Worm (Caenorhabditis elegans) whole organism, L3 larva: Measurements from ENCODE around the gene C02G6.3.

Experiments
- R02D3.7 ChIP-seq: fragments of 150-350 bp; optimal IDR thresholded peaks from 2 replicates; lab custom pipeline; 2014; ENCODE audit warnings: missing biosample characterization, missing genetic modification characterization
- ZK546.5 ChIP-seq: sonication (generic microtip); optimal IDR thresholded peaks from 2 replicates; lab custom pipeline; 2017; ENCODE audit warnings: missing biosample characterization, missing genetic modification characterization
- aly-2 ChIP-seq: fragments of 150-350 bp; optimal IDR thresholded peaks from 2 replicates; lab custom pipeline; 2014; ENCODE audit warnings: missing biosample characterization, missing genetic modification characterization
- ama-1 ChIP-seq: fragments of 150-350 bp; optimal IDR thresholded peaks from 2 replicates; lab custom pipeline; 2018
- ceh-28 ChIP-seq: fragments of 150-350 bp; optimal IDR thresholded peaks from 2 replicates; lab custom pipeline; 2014; ENCODE audit warnings: missing biosample characterization, missing genetic modification reagents, missing genetic modification characterization
- ceh-9 ChIP-seq: sonication (generic microtip); optimal IDR thresholded peaks from 2 replicates; lab custom pipeline; 2018; ENCODE audit warnings: missing biosample characterization, missing genetic modification characterization
- daf-12 ChIP-seq: fragments of 150-350 bp; optimal IDR thresholded peaks from 2 replicates; lab custom pipeline; 2014; ENCODE audit warnings: missing biosample characterization, missing genetic modification reagents, missing genetic modification characterization
- egl-27 ChIP-seq: sonication (generic microtip); optimal IDR thresholded peaks from 4 replicates; lab custom pipeline; 2017; ENCODE audit warnings: missing biosample characterization, missing genetic modification reagents, missing genetic modification characterization
- egl-5 ChIP-seq: fragments of 150-350 bp; optimal IDR thresholded peaks from 2 replicates; lab custom pipeline; 2017; ENCODE audit warnings: missing biosample characterization, missing genetic modification reagents, missing genetic modification characterization, inconsistent platforms
- elt-1 ChIP-seq: fragments of 150-350 bp; optimal IDR thresholded peaks from 2 replicates; lab custom pipeline; 2014; ENCODE audit warnings: missing biosample characterization, missing genetic modification characterization
- elt-2 ChIP-seq: sonication (generic microtip); optimal IDR thresholded peaks from 2 replicates; lab custom pipeline; 2016; ENCODE audit warnings: missing genetic modification reagents, mild to moderate bottlenecking, missing genetic modification characterization, missing compliant biosample characterization
- elt-3 ChIP-seq, 3 experiments: fragments of 150-350 bp in 1 of 3; sonication (generic microtip) in 2 of 3; optimal IDR thresholded peaks; 2 replicates in 2 of 3; 4 replicates in 1 of 3; lab custom pipeline; 2014 to 2017; ENCODE audit warnings: missing biosample characterization in 3 of 3, missing genetic modification characterization in 3 of 3
- eor-1 ChIP-seq, 2 experiments: fragments of 150-350 bp; optimal IDR thresholded peaks; 2 replicates each; lab custom pipeline; 2014 to 2018; ENCODE audit warnings: missing biosample characterization in 2 of 2, missing genetic modification characterization in 2 of 2
- hmg-11 ChIP-seq: sonication (generic microtip); optimal IDR thresholded peaks from 2 replicates; lab custom pipeline; 2016; ENCODE audit warnings: missing genetic modification characterization, missing compliant biosample characterization
- jun-1 ChIP-seq: fragments of 150-350 bp; optimal IDR thresholded peaks from 2 replicates; lab custom pipeline; 2014; ENCODE audit warnings: missing biosample characterization, missing genetic modification reagents, missing genetic modification characterization
- lin-15B ChIP-seq: fragments of 150-350 bp; optimal IDR thresholded peaks from 2 replicates; lab custom pipeline; 2014; ENCODE audit warnings: missing biosample characterization, missing genetic modification characterization
- lin-39 ChIP-seq: fragments of 150-350 bp; optimal IDR thresholded peaks from 2 replicates; lab custom pipeline; 2018; ENCODE audit warnings: missing biosample characterization, missing genetic modification reagents, missing genetic modification characterization
- lsy-12 ChIP-seq: sonication (generic microtip); optimal IDR thresholded peaks from 2 replicates; lab custom pipeline; 2016; ENCODE audit warnings: mild to moderate bottlenecking, missing genetic modification characterization, missing compliant biosample characterization
- mdl-1 ChIP-seq: fragments of 150-350 bp; optimal IDR thresholded peaks from 2 replicates; lab custom pipeline; 2014; ENCODE audit warnings: missing biosample characterization, missing genetic modification characterization
- mml-1 ChIP-seq: fragments of 150-350 bp; sonication (generic microtip); optimal IDR thresholded peaks from 3 replicates; lab custom pipeline; 2014; ENCODE audit warnings: missing biosample characterization, missing genetic modification characterization
- nfya-1 ChIP-seq: sonication (generic microtip); optimal IDR thresholded peaks from 2 replicates; lab custom pipeline; 2017; ENCODE audit warnings: missing genetic modification characterization, mild to moderate bottlenecking, missing compliant biosample characterization, antibody characterized with exemption, moderate library complexity; ENCODE audit not compliant: insufficient read depth
- nhr-11 ChIP-seq: fragments of 150-350 bp; optimal IDR thresholded peaks from 2 replicates; lab custom pipeline; 2014; ENCODE audit warnings: missing biosample characterization, missing genetic modification characterization
- nhr-12 ChIP-seq: fragments of 150-350 bp; optimal IDR thresholded peaks from 2 replicates; lab custom pipeline; 2014; ENCODE audit warnings: missing biosample characterization, missing genetic modification characterization
- nhr-23 ChIP-seq: fragments of 150-350 bp; optimal IDR thresholded peaks from 2 replicates; lab custom pipeline; 2014; ENCODE audit warnings: missing biosample characterization, missing genetic modification reagents, missing genetic modification characterization
- nhr-237 ChIP-seq: fragments of 150-350 bp; optimal IDR thresholded peaks from 2 replicates; lab custom pipeline; 2014; ENCODE audit warnings: missing biosample characterization, missing genetic modification characterization
- nhr-25 ChIP-seq: sonication (generic microtip); optimal IDR thresholded peaks from 2 replicates; lab custom pipeline; 2017; ENCODE audit warnings: missing biosample characterization, missing genetic modification characterization
- nhr-28 ChIP-seq: fragments of 150-350 bp; optimal IDR thresholded peaks from 2 replicates; lab custom pipeline; 2014; ENCODE audit warnings: missing biosample characterization, missing genetic modification characterization
- nhr-43 ChIP-seq: sonication (generic microtip); optimal IDR thresholded peaks from 2 replicates; lab custom pipeline; 2016; ENCODE audit warnings: mild to moderate bottlenecking, missing genetic modification characterization, missing compliant biosample characterization; ENCODE audit not compliant: poor library complexity, severe bottlenecking
- nhr-77 ChIP-seq: fragments of 150-350 bp; optimal IDR thresholded peaks from 2 replicates; lab custom pipeline; 2014; ENCODE audit warnings: missing biosample characterization, missing genetic modification characterization
- pha-4 ChIP-seq: fragments of 150-350 bp; optimal IDR thresholded peaks from 2 replicates; lab custom pipeline; 2014; ENCODE audit warnings: missing biosample characterization, missing genetic modification reagents, missing genetic modification characterization
- pqm-1 ChIP-seq: fragments of 150-350 bp; optimal IDR thresholded peaks from 2 replicates; lab custom pipeline; 2017; ENCODE audit warnings: missing biosample characterization, missing genetic modification characterization, inconsistent platforms
- skn-1 ChIP-seq: fragments of 150-350 bp; optimal IDR thresholded peaks from 2 replicates; lab custom pipeline; 2014; ENCODE audit warnings: missing biosample characterization, missing genetic modification characterization
- snpc-4 ChIP-seq: fragments of 150-350 bp; optimal IDR thresholded peaks from 2 replicates; lab custom pipeline; 2014; ENCODE audit warnings: missing biosample characterization, missing genetic modification characterization
- tbx-2 ChIP-seq: sonication (generic microtip); optimal IDR thresholded peaks from 2 replicates; lab custom pipeline; 2016; ENCODE audit warnings: mild to moderate bottlenecking, missing genetic modification characterization, missing compliant biosample characterization
- unc-39 ChIP-seq: sonication (generic microtip); optimal IDR thresholded peaks from 4 replicates; lab custom pipeline; 2017; ENCODE audit warnings: missing biosample characterization, missing genetic modification characterization
- unc-62 ChIP-seq: fragments of 150-350 bp; sonication (generic microtip); optimal IDR thresholded peaks from 4 replicates; lab custom pipeline; 2014; ENCODE audit warnings: missing biosample characterization, missing genetic modification reagents, missing genetic modification characterization
- zag-1 ChIP-seq: fragments of 150-350 bp; optimal IDR thresholded peaks from 2 replicates; lab custom pipeline; 2014; ENCODE audit warnings: missing biosample characterization, missing genetic modification characterization
- ztf-11 ChIP-seq: fragments of 150-350 bp; optimal IDR thresholded peaks from 2 replicates; lab custom pipeline; 2014; ENCODE audit warnings: missing biosample characterization, missing genetic modification characterization
- ztf-4 ChIP-seq: fragments of 150-350 bp; optimal IDR thresholded peaks from 2 replicates; lab custom pipeline; 2014; ENCODE audit warnings: missing biosample characterization, missing genetic modification characterization

The C02G6.3 gene

DNA sequence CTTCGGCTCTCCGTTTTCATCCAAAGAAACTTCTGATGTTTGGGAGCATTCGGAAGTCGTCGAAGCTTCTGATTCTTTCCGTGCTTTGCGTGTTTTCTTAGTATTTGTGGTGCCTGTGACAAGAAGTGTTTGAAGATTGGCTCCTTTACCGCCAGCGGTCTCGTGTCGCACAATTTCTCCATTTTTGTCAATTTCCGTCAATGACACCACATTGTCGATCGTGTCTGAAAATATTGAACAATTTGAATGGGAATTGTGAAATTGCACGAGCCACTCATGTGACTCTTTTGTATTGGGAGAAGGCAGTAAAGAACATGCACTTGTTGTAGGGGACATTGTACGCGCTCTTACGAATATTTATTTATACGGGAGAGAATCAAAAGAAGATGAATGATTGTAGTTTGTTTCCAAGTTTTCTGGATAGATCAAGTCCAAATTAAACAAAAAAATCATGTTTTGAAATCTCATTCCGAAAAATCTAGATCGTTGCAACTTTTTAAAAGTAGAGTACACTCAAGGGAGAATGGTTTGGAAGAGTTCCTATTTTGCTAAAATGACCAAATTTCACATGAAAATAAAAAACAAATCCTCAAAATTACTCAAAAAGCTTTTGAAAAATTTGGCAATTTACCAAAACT is 37.5 kb upstream of the C02G6.3 start:
- TF ChIP-seq unc-39 (no peak), nhr-25 (no peak), ceh-9 (tag; lab: Kevin White, UChicago) (no peak), snpc-4 (tag; lab: Kevin White, UChicago) (no peak), pha-4 (tag; lab: Kevin White, UChicago) (peak; percentile 48), elt-2 (peak; percentile 51), eor-1 (tag; optimal IDR thresholded peaks at IDR 0.05; lab: Kevin White, UChicago) (no peak), tbx-2 (tag; lab: Kevin White, UChicago) (no peak), ama-1 (lab: Kevin White, UChicago) (peak; percentile 74), jun-1 (tag; lab: Kevin White, UChicago) (no peak), lin-15B (tag; lab: Kevin White, UChicago) (no peak), ZK546.5 (tag; lab: Kevin White, UChicago) (no peak), nhr-28 (no peak), skn-1 (tag; lab: Kevin White, UChicago) (no peak), elt-3 (tag; optimal IDR thresholded peaks at IDR 0.05; lab: Kevin White, UChicago) (no peak), pqm-1 (peak; percentile 70)
- TF ChIP-seq, all 47 proteins: peak for 4

DNA sequence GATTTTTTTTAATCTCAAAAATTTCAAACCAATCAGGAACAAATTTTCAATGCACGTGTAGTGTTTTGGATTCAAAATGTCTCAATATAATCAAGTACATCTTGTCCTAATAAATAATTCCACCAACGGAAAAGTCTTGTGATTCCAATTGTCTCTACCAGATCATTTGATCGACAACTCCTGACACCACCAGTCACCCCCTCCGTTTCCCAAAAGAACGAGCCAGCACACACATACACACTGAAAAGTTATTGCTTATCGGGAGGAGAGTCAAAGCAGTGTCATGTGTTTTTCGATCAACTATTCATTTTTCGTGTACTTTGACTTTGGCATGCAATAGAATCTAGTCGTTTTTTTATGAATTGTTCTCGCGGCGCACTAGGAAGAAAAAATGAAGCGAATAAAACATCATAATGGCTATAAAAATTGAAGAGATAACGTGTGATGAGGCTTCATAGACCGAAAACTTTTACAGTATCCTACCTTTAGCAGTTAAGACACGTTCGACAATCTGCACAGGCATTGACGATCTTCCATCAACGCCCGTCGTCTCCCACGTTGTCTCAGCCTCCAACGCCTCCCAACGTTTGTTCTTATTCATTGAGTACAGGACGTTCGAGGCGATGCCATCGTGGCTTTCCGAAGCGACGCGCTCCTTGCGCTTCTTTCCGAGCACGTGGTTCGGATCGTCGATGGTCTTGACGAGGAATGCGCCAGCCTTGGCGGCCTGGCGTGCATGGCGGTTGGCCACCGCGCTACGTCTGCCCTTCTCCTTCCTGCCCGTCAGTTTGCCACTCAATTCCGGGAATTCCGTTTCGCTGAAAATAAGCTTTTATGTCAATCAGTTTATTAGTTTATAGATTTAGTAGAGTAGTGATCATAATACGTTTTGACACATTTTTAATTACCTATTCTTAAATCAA is 36.5 kb upstream of the C02G6.3 start:
- TF ChIP-seq elt-2, result peak; percentile 87
- TF ChIP-seq lsy-12 (tag; lab: Kevin White, UChicago), result no peak
- peak; percentile 27 for TF ChIP-seq nhr-23 (tag; lab: Kevin White, UChicago)
- TF ChIP-seq nfya-1 (tag; lab: Kevin White, UChicago), result peak; percentile 33
- TF ChIP-seq nhr-43 (tag; lab: Kevin White, UChicago), result no peak
- no peak for TF ChIP-seq nhr-77 (tag; lab: Kevin White, UChicago)
- TF ChIP-seq egl-5, result peak; percentile 82
- peak; percentile 77 for TF ChIP-seq jun-1 (tag; lab: Kevin White, UChicago)
- TF ChIP-seq ama-1 (lab: Kevin White, UChicago), result peak; percentile 62
- no peak for TF ChIP-seq lin-39 (tag; lab: Kevin White, UChicago)
- no peak for TF ChIP-seq unc-62 (GFP tag; lab: Kevin White, UChicago)
- TF ChIP-seq pha-4 (tag; lab: Kevin White, UChicago), result peak; percentile 28
- TF ChIP-seq skn-1 (tag; lab: Kevin White, UChicago), result peak; percentile 39
- TF ChIP-seq pqm-1, result peak; percentile 91
- TF ChIP-seq nhr-11 (tag; lab: Kevin White, UChicago), result peak; percentile 45

DNA sequence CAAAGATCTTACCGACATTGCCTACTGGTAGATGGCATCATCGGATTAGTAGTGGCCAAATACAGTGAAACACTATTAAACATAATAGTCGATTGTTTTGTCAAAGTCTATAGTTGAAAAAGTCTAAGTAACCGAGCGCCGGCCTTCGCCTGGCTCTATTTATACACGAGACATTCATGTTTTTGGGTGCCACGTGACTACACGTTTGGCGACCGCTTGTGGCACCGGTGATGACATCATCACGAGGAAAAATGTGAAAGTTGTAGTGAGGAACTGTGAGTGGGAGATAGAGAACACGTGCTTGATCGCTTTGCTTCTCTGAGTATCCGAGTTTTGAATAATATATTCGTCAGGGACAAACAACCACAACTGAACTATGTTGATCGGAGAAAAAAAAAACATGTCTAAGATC is 35.8 kb upstream of the C02G6.3 start:
- TF ChIP-seq ztf-4 (tag; lab: Kevin White, UChicago) (peak; percentile 80), elt-2 (peak; percentile 47), jun-1 (tag; lab: Kevin White, UChicago) (peak; percentile 86), ZK546.5 (tag; lab: Kevin White, UChicago) (no peak), hmg-11 (tag; lab: Kevin White, UChicago) (no peak), nhr-237 (tag; lab: Kevin White, UChicago) (no peak), mml-1 (tag; lab: Kevin White, UChicago) (peak; percentile 2), nhr-25 (peak; percentile 97), ceh-28 (no peak), pqm-1 (peak; percentile 67), unc-62 (GFP tag; lab: Kevin White, UChicago) (no peak), pha-4 (tag; lab: Kevin White, UChicago) (peak; percentile 84), ztf-11 (no peak), skn-1 (tag; lab: Kevin White, UChicago) (no peak), elt-1 (tag; lab: Kevin White, UChicago) (peak; percentile 42), nhr-43 (tag; lab: Kevin White, UChicago) (peak; percentile 93), nhr-12 (tag; lab: Kevin White, UChicago) (no peak), ceh-9 (tag; lab: Kevin White, UChicago) (no peak), egl-27 (no peak), daf-12 (tag; lab: Kevin White, UChicago) (no peak), R02D3.7 (no peak), aly-2 (no peak), zag-1 (no peak), nhr-11 (tag; lab: Kevin White, UChicago) (no peak), snpc-4 (tag; lab: Kevin White, UChicago) (no peak), eor-1 (tag; optimal IDR thresholded peaks at IDR 0.05; lab: Kevin White, UChicago) (no peak), egl-5 (peak; percentile 70), nhr-23 (tag; lab: Kevin White, UChicago) (peak; percentile 82), mdl-1 (tag; lab: Kevin White, UChicago) (peak; percentile 67), nfya-1 (tag; lab: Kevin White, UChicago) (peak; percentile 72), tbx-2 (tag; lab: Kevin White, UChicago) (peak; percentile 14), ama-1 (lab: Kevin White, UChicago) (peak; percentile 63)
